Worm (Caenorhabditis elegans): Measurements from ENCODE around the gene F46F2.3.

The F46F2.3 gene

DNA sequence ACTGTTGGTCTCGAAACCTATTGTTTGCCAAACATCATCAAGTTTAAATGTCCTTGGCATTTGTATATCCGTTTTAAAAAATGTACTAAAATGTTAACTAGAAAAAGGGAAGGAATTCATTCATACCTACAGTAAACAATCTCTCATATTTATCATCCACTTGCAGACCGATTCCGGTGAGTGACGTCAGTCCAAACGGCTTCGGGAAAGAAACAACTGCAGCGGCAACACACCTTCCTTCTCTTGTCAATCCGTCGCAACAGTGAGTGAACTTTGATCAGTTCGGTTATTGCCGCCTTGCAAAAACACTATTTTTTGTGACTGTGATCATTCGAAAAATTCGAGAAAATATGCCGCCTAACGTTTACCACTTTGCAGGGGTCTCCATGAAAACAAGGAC lies 4.1 kb upstream of the F46F2.3 start:
- TF ChIP-seq zip-8 (tag; optimal IDR thresholded peaks at IDR 0.05) (no peak), ham-2 (GFP tag; optimal IDR thresholded peaks at IDR 0.05) (no peak), bed-3 (GFP tag; optimal IDR thresholded peaks at IDR 0.05) (no peak), snpc-4 (tag; optimal IDR thresholded peaks at IDR 0.05) (no peak), lin-32 (GFP tag; optimal IDR thresholded peaks at IDR 0.05) (no peak), nhr-237 (tag; optimal IDR thresholded peaks at IDR 0.05) (no peak), ceh-39 (tag; optimal IDR thresholded peaks at IDR 0.05) (no peak), mep-1 (tag; optimal IDR thresholded peaks at IDR 0.05) (no peak)

DNA sequence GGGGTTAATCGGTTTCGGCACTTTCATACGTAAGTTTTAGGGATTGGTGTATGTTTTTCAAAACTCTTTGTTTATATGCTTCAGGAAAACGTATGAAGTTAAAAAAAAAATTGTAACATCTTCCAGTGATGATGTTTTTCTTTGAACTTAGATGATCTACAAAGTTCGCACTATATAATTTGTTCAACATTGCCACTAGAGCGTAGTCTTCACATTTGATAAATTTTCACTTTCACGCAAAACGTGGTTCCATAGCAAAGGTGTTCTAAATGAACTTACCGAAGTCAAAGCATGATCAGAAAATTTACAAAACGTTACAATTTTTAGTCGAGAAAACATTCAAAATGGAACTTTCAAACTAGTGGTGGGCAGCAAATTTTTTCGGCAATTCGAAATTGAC lies 2.8 kb upstream of the F46F2.3 start:
- TF ChIP-seq unc-39 (tag; optimal IDR thresholded peaks at IDR 0.05): no peak
- TF ChIP-seq lin-13 (tag; optimal IDR thresholded peaks at IDR 0.05): no peak
- TF ChIP-seq mls-2 (tag; optimal IDR thresholded peaks at IDR 0.05): no peak
- TF ChIP-seq ham-2 (GFP tag; optimal IDR thresholded peaks at IDR 0.05): no peak
- no peak for TF ChIP-seq drap-1 (GFP tag; optimal IDR thresholded peaks at IDR 0.05)
- TF ChIP-seq ceh-39 (tag; optimal IDR thresholded peaks at IDR 0.05): no peak
- TF ChIP-seq bed-3 (GFP tag; optimal IDR thresholded peaks at IDR 0.05): no peak
- no peak for TF ChIP-seq nhr-76 (tag; optimal IDR thresholded peaks at IDR 0.05)

DNA sequence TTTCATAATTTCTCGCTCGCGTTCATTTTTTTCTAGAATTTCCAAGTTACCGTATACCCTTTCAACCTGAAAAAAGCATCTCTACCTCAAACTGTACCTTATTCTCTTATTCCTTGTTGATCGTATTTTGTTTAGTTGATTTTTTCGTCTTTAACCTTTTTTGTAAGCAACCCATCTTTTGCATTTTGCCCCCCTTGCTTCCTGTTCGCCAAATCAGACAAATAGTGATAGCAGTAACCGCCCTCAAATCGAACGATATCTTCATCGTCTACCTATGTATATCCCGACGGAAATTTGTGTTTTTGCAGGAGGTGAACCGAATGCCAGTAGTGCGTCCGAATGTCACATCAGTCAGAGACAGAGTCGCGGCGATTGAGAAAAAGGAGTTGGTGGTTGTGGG lies 2.3 kb upstream of the F46F2.3 start, which contains the start of gene F46F2.5:
F46F2.5 (plus strand) TSS at position 301 of the 400 bp plus-strand sequence.
- TF ChIP-seq ztf-11 (tag; optimal IDR thresholded peaks at IDR 0.05) (no peak), unc-62 (GFP tag; optimal IDR thresholded peaks at IDR 0.05) (no peak), ceh-83 (GFP tag; optimal IDR thresholded peaks at IDR 0.05) (no peak), nhr-237 (tag; optimal IDR thresholded peaks at IDR 0.05) (no peak), ces-1 (GFP tag; optimal IDR thresholded peaks at IDR 0.05) (no peak), sem-2 (GFP tag; optimal IDR thresholded peaks at IDR 0.05) (no peak), mls-2 (tag; optimal IDR thresholded peaks at IDR 0.05) (no peak)

DNA sequence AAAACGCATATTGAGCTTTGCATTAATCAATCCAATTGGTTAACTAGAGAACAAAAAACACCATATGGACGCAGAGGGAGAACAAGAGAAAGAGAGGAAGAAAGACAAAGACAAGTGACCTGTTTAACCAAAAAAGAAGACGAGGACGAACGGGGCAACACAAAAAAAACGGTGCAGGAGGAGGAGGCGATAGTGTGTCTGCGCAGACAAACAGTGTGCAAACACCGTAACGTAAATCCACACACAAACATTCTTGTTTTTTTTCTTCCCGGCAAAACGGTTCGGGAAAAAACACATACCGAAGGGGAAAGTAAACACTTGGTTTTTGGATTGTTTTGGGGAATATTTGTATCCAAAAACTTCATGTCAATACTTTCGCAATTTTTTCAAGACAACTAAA lies 13.5 kb downstream of the F46F2.3 start:
- TF ChIP-seq nhr-2 (tag; optimal IDR thresholded peaks at IDR 0.05) (peak; percentile 76), bed-3 (GFP tag; optimal IDR thresholded peaks at IDR 0.05) (no peak), snpc-4 (tag; optimal IDR thresholded peaks at IDR 0.05) (no peak), mep-1 (tag; optimal IDR thresholded peaks at IDR 0.05) (peak; percentile 11), ceh-43 (GFP tag; optimal IDR thresholded peaks at IDR 0.05) (no peak), sem-2 (GFP tag; optimal IDR thresholded peaks at IDR 0.05) (no peak), drap-1 (GFP tag; optimal IDR thresholded peaks at IDR 0.05) (no peak), blmp-1 (tag; optimal IDR thresholded peaks at IDR 0.05) (no peak), pha-4 (tag; optimal IDR thresholded peaks at IDR 0.05) (peak; percentile 2), ceh-39 (tag; optimal IDR thresholded peaks at IDR 0.05) (no peak)

DNA sequence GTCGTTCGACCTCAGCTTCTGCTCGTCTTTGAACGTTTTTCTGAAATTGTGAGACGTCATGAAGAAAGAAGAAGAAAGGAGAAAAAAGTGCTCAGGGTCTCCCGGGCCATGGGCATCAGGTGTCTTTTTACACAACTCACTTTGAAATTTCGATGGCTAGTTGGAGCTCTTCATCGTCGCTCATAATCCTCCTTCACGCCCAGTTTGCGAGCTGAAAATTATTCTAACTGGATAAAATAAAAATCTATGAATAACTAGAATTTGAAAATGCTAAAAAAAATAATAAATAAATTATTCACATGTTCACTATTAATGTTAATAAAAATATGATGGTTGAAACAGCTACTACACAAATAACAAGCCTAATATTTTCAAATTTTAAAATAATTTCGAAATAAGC lies 13.9 kb downstream of the F46F2.3 start, which contains the start of gene piki-1:
piki-1 (minus strand) TSS at position 218 of the 400 bp plus-strand sequence.
- TF ChIP-seq unc-62 (GFP tag; optimal IDR thresholded peaks at IDR 0.05) (no peak), nhr-12 (tag; optimal IDR thresholded peaks at IDR 0.05) (no peak), hlh-1 (tag; optimal IDR thresholded peaks at IDR 0.05) (peak; percentile 24), mls-2 (tag; optimal IDR thresholded peaks at IDR 0.05) (no peak), ceh-43 (GFP tag; optimal IDR thresholded peaks at IDR 0.05) (no peak)

DNA sequence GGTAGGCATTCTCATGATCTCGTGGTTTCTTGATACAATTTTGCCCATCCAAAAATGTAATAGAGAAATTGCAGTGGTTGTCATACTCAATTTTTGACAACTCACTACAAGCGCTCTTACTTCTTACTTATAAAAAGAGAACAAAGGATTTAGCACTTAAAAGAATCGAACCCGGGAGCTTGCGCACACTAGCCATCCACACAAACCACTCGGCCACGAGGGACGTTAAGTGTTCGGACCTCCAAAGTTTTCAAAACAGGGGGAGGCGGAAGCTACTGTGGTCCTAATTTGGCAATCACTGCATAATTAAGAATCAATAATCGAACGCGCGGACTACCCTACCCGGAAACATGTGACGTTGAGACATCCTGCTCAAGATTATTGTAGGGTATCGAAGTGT lies 17.4 kb downstream of the F46F2.3 start:
- TF ChIP-seq elt-3 (tag; optimal IDR thresholded peaks at IDR 0.05) (no peak), mls-2 (tag; optimal IDR thresholded peaks at IDR 0.05) (no peak), cnd-1 (tag; optimal IDR thresholded peaks at IDR 0.05) (no peak), ceh-39 (tag; optimal IDR thresholded peaks at IDR 0.05) (no peak), hlh-1 (tag; optimal IDR thresholded peaks at IDR 0.05) (no peak), unc-120 (tag; optimal IDR thresholded peaks at IDR 0.05; ENCODE audit: poor library complexity, severe bottlenecking) (no peak)

DNA sequence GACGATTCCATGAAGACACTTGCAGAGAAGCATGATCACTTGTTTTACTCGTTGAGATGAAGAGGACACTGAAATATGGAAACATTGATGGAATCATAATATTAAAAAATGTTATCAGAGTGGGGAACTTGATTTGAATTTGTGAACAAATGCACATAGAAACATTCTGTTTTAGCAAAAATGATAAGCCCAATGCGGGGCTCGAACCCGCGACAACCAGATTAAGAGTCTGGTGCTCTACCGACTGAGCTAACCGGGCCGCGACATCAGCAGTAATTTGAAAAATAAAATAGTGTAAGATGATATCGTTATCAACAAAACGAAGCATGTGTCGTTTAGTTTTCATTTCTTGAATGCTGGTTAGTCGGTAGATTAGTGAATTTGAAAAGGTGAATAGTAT lies 18.9 kb downstream of the F46F2.3 start:
- TF ChIP-seq drap-1 (GFP tag; optimal IDR thresholded peaks at IDR 0.05) (no peak), ceh-83 (GFP tag; optimal IDR thresholded peaks at IDR 0.05) (no peak), ztf-11 (tag; optimal IDR thresholded peaks at IDR 0.05) (no peak), nhr-12 (tag; optimal IDR thresholded peaks at IDR 0.05) (no peak), mep-1 (tag; optimal IDR thresholded peaks at IDR 0.05) (no peak), elt-3 (tag; optimal IDR thresholded peaks at IDR 0.05) (no peak), unc-62 (GFP tag; optimal IDR thresholded peaks at IDR 0.05) (no peak), nhr-28 (tag; optimal IDR thresholded peaks at IDR 0.05) (no peak), blmp-1 (tag; optimal IDR thresholded peaks at IDR 0.05) (no peak), flh-1 (GFP tag; optimal IDR thresholded peaks at IDR 0.05) (no peak), ceh-39 (tag; optimal IDR thresholded peaks at IDR 0.05) (no peak), unc-39 (tag; optimal IDR thresholded peaks at IDR 0.05) (no peak), sptf-1 (tag; optimal IDR thresholded peaks at IDR 0.05) (no peak)
